Fruit fly (Drosophila melanogaster): ENCODE results near the gene Nemp.

Nemp gene

dm6 chrX:16637594-16638485 lies 17.0 kb downstream of the Nemp start, which contains the start of gene RpS19a (continued):
- TF ChIP-seq ab (GFP tag; optimal IDR thresholded peaks at IDR 0.05) (no peak), Dfd (GFP tag; optimal IDR thresholded peaks at IDR 0.05) (no peak), CG13123 (GFP tag; optimal IDR thresholded peaks at IDR 0.05) (peak; percentile 91), CG6765 (GFP tag; optimal IDR thresholded peaks at IDR 0.05) (peak; percentile 89), gfzf (GFP tag; optimal IDR thresholded peaks at IDR 0.05) (no peak), GATAe (GFP tag; conservative IDR thresholded peaks at IDR 0.05) (no peak; the same call in 1 of the 2 replicates), amos (GFP tag; IDR thresholded peaks at IDR 0.05; ENCODE audit: partially characterized antibody) (peak; percentile 3; the same call in 1 of the 2 replicates), CG3163 (GFP tag; optimal IDR thresholded peaks at IDR 0.05) (peak; percentile 29), aop (GFP tag; IDR thresholded peaks at IDR 0.05) (no peak), Oli (tag; optimal IDR thresholded peaks at IDR 0.05) (peak; percentile 62), CG10267 (tag; optimal IDR thresholded peaks at IDR 0.05) (peak; percentile 61), CG9727 (GFP tag; optimal IDR thresholded peaks at IDR 0.05) (peak; percentile 90), CG12942 (GFP tag; optimal IDR thresholded peaks at IDR 0.05) (peak; percentile 21), az2 (GFP tag; optimal IDR thresholded peaks at IDR 0.05) (peak; percentile 35), dysf (GFP tag; IDR thresholded peaks at IDR 0.05) (peak; percentile 67), croc (GFP tag; conservative IDR thresholded peaks at IDR 0.05) (peak; percentile 34; the same call in 2 of the 3 replicates), CG10565 (GFP tag; optimal IDR thresholded peaks at IDR 0.05) (no peak), cas (GFP tag; IDR thresholded peaks at IDR 0.05) (peak; percentile 26; the same call in 1 of the 2 replicates), Spps (tag; optimal IDR thresholded peaks at IDR 0.05) (peak; percentile 8), Hr78 (GFP tag; optimal IDR thresholded peaks at IDR 0.05) (peak in 1 of 2 experiments; percentile 18), hb (GFP tag; IDR thresholded peaks at IDR 0.05; ENCODE audit: partially characterized antibody) (no peak), CG17912 (GFP tag; optimal IDR thresholded peaks at IDR 0.05) (peak; percentile 94), CG10321 (GFP tag; IDR thresholded peaks at IDR 0.05) (peak; percentile 48; the same call in 1 of the 2 replicates)

- TF ChIP-seq Opbp (GFP tag; IDR thresholded peaks at IDR 0.05; ENCODE audit: partially characterized antibody), result peak; percentile 78
- no peak for TF ChIP-seq klu (GFP tag; IDR thresholded peaks at IDR 0.05)
- no peak for TF ChIP-seq CG17328 (GFP tag; IDR thresholded peaks at IDR 0.05)
- peak; percentile 83 for TF ChIP-seq knrl (GFP tag; IDR thresholded peaks at IDR 0.05; ENCODE audit: partially characterized antibody)
- no peak for TF ChIP-seq Hr3 (GFP tag; optimal IDR thresholded peaks at IDR 0.05)
- TF ChIP-seq kay (GFP tag; optimal IDR thresholded peaks at IDR 0.05), result no peak
- no peak for TF ChIP-seq vfl (GFP tag; optimal IDR thresholded peaks at IDR 0.05)
- TF ChIP-seq Dll (GFP tag; IDR thresholded peaks at IDR 0.05; ENCODE audit: partially characterized antibody), result peak; percentile 77
- no peak for TF ChIP-seq CG7357 (GFP tag; IDR thresholded peaks at IDR 0.05)
- no peak for TF ChIP-seq pros (GFP tag; optimal IDR thresholded peaks at IDR 0.05)
- peak; percentile 81 for TF ChIP-seq inv (GFP tag; IDR thresholded peaks at IDR 0.05; ENCODE audit: partially characterized antibody)
- peak; percentile 35 for TF ChIP-seq Dp (GFP tag; optimal IDR thresholded peaks at IDR 0.05)
- no peak for TF ChIP-seq CG15011 (GFP tag; optimal IDR thresholded peaks at IDR 0.05)
- peak; percentile 62; the same call in 1 of the 2 replicates for TF ChIP-seq MBD-R2 (GFP tag; IDR thresholded peaks at IDR 0.05)
- no peak for TF ChIP-seq CG8359 (GFP tag; optimal IDR thresholded peaks at IDR 0.05; ENCODE audit: borderline replicate concordance)
- no peak for TF ChIP-seq Tbp (GFP tag; optimal IDR thresholded peaks at IDR 0.05)
- TF ChIP-seq CG4360 (GFP tag; IDR thresholded peaks at IDR 0.05), result peak; percentile 96
- TF ChIP-seq pfk (GFP tag; optimal IDR thresholded peaks at IDR 0.05), result no peak
- no peak for TF ChIP-seq ap (GFP tag; IDR thresholded peaks at IDR 0.05)
- no peak for TF ChIP-seq Hey (tag; optimal IDR thresholded peaks at IDR 0.05)
- TF ChIP-seq Pdp1 (GFP tag; optimal IDR thresholded peaks at IDR 0.05), result peak in 1 of 2 experiments; percentile 46
- TF ChIP-seq HHEX (GFP tag; optimal IDR thresholded peaks at IDR 0.05), result no peak
- TF ChIP-seq Optix (GFP tag; IDR thresholded peaks at IDR 0.05), result no peak
- no peak for TF ChIP-seq CG1832 (GFP tag; optimal IDR thresholded peaks at IDR 0.05)
- peak; percentile 15 for TF ChIP-seq ewg (GFP tag; optimal IDR thresholded peaks at IDR 0.05)
These were observed 17.7 kb downstream of the Nemp start, which contains the start of gene Rok for dm6 chrX:16637106-16637590. Gene Rok, minus strand, starts transcription at chrX:16637414.

Data from whole organism, embryonic.